Worm (Caenorhabditis elegans) whole organism, mixed stage, embryonic: ENCODE measurements around the gene ZK622.5.

Experiments
- bed-3 ChIP-seq: fragments of 200-800 bp; sonication (Bioruptor generic); optimal IDR thresholded peaks from 3 replicates; lab custom pipeline; 2018; ENCODE audit warnings: mild to moderate bottlenecking, missing genetic modification characterization, moderate library complexity, missing compliant biosample characterization
- ceh-43 ChIP-seq: fragments of 200-800 bp; sonication (Bioruptor generic); optimal IDR thresholded peaks from 2 replicates; lab custom pipeline; 2018; ENCODE audit warnings: mild to moderate bottlenecking, missing genetic modification characterization, moderate library complexity, missing compliant biosample characterization
- ces-1 ChIP-seq: fragments of 150-350 bp; optimal IDR thresholded peaks from 2 replicates; lab custom pipeline; 2014; ENCODE audit warnings: missing biosample characterization, missing genetic modification reagents, missing genetic modification characterization
- cnd-1 ChIP-seq: fragments of 200-800 bp; sonication (Bioruptor generic); optimal IDR thresholded peaks from 2 replicates; lab custom pipeline; 2018; ENCODE audit warnings: mild to moderate bottlenecking, missing genetic modification characterization, missing compliant biosample characterization
- elt-1 ChIP-seq: sonication (generic microtip); optimal IDR thresholded peaks from 2 replicates; lab custom pipeline; 2017; ENCODE audit warnings: missing genetic modification characterization, mild to moderate bottlenecking, missing compliant biosample characterization, antibody characterized with exemption, moderate library complexity, borderline replicate concordance; ENCODE audit not compliant: insufficient read depth
- elt-3 ChIP-seq: fragments of 150-350 bp; optimal IDR thresholded peaks from 2 replicates; lab custom pipeline; 2014; ENCODE audit warnings: missing biosample characterization, missing genetic modification characterization
- flh-1 ChIP-seq: fragments of 200-800 bp; sonication (Bioruptor generic); optimal IDR thresholded peaks from 2 replicates; lab custom pipeline; 2018; ENCODE audit warnings: mild to moderate bottlenecking, missing genetic modification characterization, moderate library complexity, missing compliant biosample characterization
- mls-2 ChIP-seq: sonication (generic microtip); optimal IDR thresholded peaks from 2 replicates; lab custom pipeline; 2016; ENCODE audit warnings: mild to moderate bottlenecking, missing genetic modification characterization, moderate library complexity, missing compliant biosample characterization
- nhr-12 ChIP-seq: fragments of 150-350 bp; optimal IDR thresholded peaks from 2 replicates; lab custom pipeline; 2014; ENCODE audit warnings: missing biosample characterization, missing genetic modification characterization
- nhr-28 ChIP-seq: fragments of 150-350 bp; optimal IDR thresholded peaks from 2 replicates; lab custom pipeline; 2014; ENCODE audit warnings: missing biosample characterization, missing genetic modification characterization
- nhr-76 ChIP-seq: sonication (generic microtip); optimal IDR thresholded peaks from 2 replicates; lab custom pipeline; 2017; ENCODE audit warnings: missing biosample characterization, missing genetic modification characterization
- pha-4 ChIP-seq: fragments of 150-350 bp; optimal IDR thresholded peaks from 2 replicates; lab custom pipeline; 2018; ENCODE audit warnings: missing biosample characterization, missing genetic modification reagents, missing genetic modification characterization
- unc-62 ChIP-seq: fragments of 150-350 bp; optimal IDR thresholded peaks from 2 replicates; lab custom pipeline; 2014; ENCODE audit warnings: missing biosample characterization, missing genetic modification reagents, missing genetic modification characterization
- ztf-11 ChIP-seq: fragments of 150-350 bp; optimal IDR thresholded peaks from 2 replicates; lab custom pipeline; 2014; ENCODE audit warnings: missing biosample characterization, missing genetic modification characterization

- no peak for TF ChIP-seq bed-3
- TF ChIP-seq nhr-12 (tag; lab: Kevin White, UChicago), result no peak
- TF ChIP-seq unc-62 (GFP tag; lab: Kevin White, UChicago), result no peak
- no peak for TF ChIP-seq elt-3 (tag; lab: Kevin White, UChicago)
- no peak for TF ChIP-seq ceh-43
- no peak for TF ChIP-seq ztf-11 (tag; lab: Kevin White, UChicago)
- TF ChIP-seq nhr-28, result no peak
- TF ChIP-seq pha-4, result no peak
- no peak for TF ChIP-seq mls-2 (tag; lab: Kevin White, UChicago)
- TF ChIP-seq ces-1 (GFP tag; lab: Kevin White, UChicago), result no peak
- TF ChIP-seq nhr-76 (tag; lab: Kevin White, UChicago), result no peak
- TF ChIP-seq elt-1 (tag; lab: Kevin White, UChicago), result no peak
- TF ChIP-seq flh-1 (GFP tag; lab: Kevin White, UChicago), result no peak
- no peak for TF ChIP-seq cnd-1 (tag; lab: Kevin White, UChicago)
These were observed 37.6 kb downstream of the ZK622.5 start for ce11 chrII:5326891-5327290.
